Worm (Caenorhabditis elegans): ENCODE measurements around the gene Y69H2.1.

The Y69H2.1 gene

DNA sequence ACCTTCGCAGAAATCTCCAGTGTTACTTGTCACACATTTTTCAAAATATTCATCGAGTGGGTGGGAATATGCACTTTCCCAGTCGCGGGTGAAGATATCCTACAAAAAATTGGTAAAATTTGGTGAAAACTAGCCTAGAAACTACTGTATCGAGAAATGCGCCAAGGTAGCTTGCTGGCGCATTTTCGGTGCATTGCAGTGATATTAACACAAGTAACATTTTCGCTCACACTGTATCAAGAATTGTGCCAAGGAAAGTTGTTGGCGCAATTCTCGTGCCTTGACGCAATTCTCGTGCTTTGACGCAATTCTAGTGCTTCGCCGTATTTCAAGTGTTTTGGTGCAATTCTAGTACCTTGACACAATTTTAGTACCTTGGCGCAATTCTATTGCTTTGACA lies 49.2 kb downstream of the Y69H2.1 start (continued):
- TF ChIP-seq gei-17 (GFP tag; optimal IDR thresholded peaks at IDR 0.05) (peak; percentile 36), nfyb-1 (GFP tag; IDR thresholded peaks at IDR 0.05) (peak; percentile 45; the same call in 1 of the 2 replicates), K11D2.4 (GFP tag; IDR thresholded peaks at IDR 0.05) (0 out of 2 replicates have a peak, but pooled peaks have one; percentile 50), aptf-3 (GFP tag; IDR thresholded peaks at IDR 0.05) (no peak), fkh-3 (tag; optimal IDR thresholded peaks at IDR 0.05) (no peak), nhr-179 (tag; optimal IDR thresholded peaks at IDR 0.05) (no peak), pha-4 (tag; optimal IDR thresholded peaks at IDR 0.05) (no peak), mes-4 (tag; optimal IDR thresholded peaks at IDR 0.05) (no peak), repo-1 (tag; optimal IDR thresholded peaks at IDR 0.05) (peak; percentile 86), zim-3 (tag; optimal IDR thresholded peaks at IDR 0.05) (peak; percentile 70), dpl-1 (GFP tag; optimal IDR thresholded peaks at IDR 0.05) (no peak), F39B2.1 (GFP tag; IDR thresholded peaks at IDR 0.05) (no peak), lin-26 (GFP tag; IDR thresholded peaks at IDR 0.05) (0 out of 2 replicates have a peak, but pooled peaks have one; percentile 58), dox-1 (GFP tag; IDR thresholded peaks at IDR 0.05) (peak; percentile 34; the same call in 1 of the 2 replicates), ZK185.1 (tag; optimal IDR thresholded peaks at IDR 0.05; ENCODE audit: poor library complexity, severe bottlenecking) (peak; percentile 28), egl-18 (GFP tag; IDR thresholded peaks at IDR 0.05) (no peak), tbp1 (GFP tag; optimal IDR thresholded peaks at IDR 0.05) (no peak), snpc-1.1 (tag; optimal IDR thresholded peaks at IDR 0.05; ENCODE audit: insufficient read depth) (no peak), ztf-22 (GFP tag; optimal IDR thresholded peaks at IDR 0.05) (no peak), mcd-1 (GFP tag; IDR thresholded peaks at IDR 0.05) (no peak), tlf-1 (GFP tag; optimal IDR thresholded peaks at IDR 0.05) (peak; percentile 49), snpc-4 (GFP tag; optimal IDR thresholded peaks at IDR 0.05) (no peak), snpc-4 (tag; optimal IDR thresholded peaks at IDR 0.05) (peak in 1 of 4 experiments; percentile 17), ztf-25 (GFP tag; IDR thresholded peaks at IDR 0.05) (no peak), die-1 (tag; optimal IDR thresholded peaks at IDR 0.05) (no peak), madf-10 (tag; optimal IDR thresholded peaks at IDR 0.05) (no peak), lsy-27 (tag; optimal IDR thresholded peaks at IDR 0.05; ENCODE audit: borderline replicate concordance, insufficient read depth) (no peak), hlh-26 (GFP tag; conservative IDR thresholded peaks at IDR 0.05) (no peak), nhr-120 (GFP tag; IDR thresholded peaks at IDR 0.05) (no peak), ama-1 (optimal IDR thresholded peaks at IDR 0.05) (no peak), ama-1 (GFP tag; optimal IDR thresholded peaks at IDR 0.05) (peak in 1 of 2 experiments; percentile 1), Y95B8A.8 (GFP tag; IDR thresholded peaks at IDR 0.05) (no peak), dpff-1 (tag; optimal IDR thresholded peaks at IDR 0.05) (no peak), sdz-38 (tag; optimal IDR thresholded peaks at IDR 0.05) (no peak), F10E7.11 (tag; optimal IDR thresholded peaks at IDR 0.05) (no peak), let-607 (tag; optimal IDR thresholded peaks at IDR 0.05) (no peak), ztf-26 (tag; optimal IDR thresholded peaks at IDR 0.05) (peak; percentile 85)

DNA sequence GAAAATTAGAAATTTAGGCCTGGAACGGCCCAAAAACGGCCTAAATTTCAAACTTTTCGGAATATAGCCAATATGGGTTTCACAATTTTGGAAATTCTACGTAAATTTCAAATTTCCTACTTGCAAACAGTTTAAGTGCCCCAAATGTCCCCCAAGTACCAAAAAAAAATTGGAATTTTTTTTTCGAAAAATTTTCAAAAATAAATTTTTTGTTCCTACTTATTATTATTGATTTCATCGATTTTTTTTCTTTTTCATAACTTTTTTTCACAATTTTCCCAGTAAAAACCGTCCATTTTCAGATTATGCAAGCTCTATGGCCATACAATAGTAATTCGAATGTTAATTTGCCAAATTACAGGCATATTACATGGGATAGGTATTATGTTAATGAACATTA lies 50.8 kb downstream of the Y69H2.1 start, which contains the start of gene Y51A2D.21:
TSS of gene Y51A2D.21 (plus strand) at position 301 of the 400 bp plus-strand sequence.
- TF ChIP-seq lin-26 (GFP tag; IDR thresholded peaks at IDR 0.05), result no peak
- TF ChIP-seq ztf-6 (GFP tag; IDR thresholded peaks at IDR 0.05), result no peak
- TF ChIP-seq fkh-3 (tag; optimal IDR thresholded peaks at IDR 0.05), result no peak
- no peak for TF ChIP-seq Y95B8A.8 (GFP tag; IDR thresholded peaks at IDR 0.05)

Data from whole organism, young adult.